Fruit fly (Drosophila melanogaster): ENCODE measurements around the gene sloth2.

The sloth2 gene

DNA sequence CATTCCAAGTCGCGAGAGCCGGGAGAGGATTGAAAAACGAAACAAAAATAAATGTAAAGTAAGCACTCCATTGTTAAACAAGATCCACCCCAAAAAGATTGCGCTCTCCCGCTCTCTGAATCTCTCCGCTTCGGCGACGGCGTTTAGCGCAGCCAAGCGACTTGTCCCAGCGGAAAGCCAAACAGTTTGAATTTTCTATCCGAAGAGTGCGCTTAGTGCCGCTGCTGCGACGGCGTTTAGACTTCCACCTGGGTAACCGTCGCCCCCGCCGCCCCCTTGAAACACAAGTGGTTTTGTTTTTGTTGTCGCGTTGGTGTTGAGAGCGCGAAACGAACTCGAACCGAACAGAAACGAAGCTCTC lies 12.7 kb upstream of the sloth2 start, which contains the start of gene Inx2 (continued):
- TF ChIP-seq peb (GFP tag; IDR thresholded peaks at IDR 0.05) (no peak), CG4282 (GFP tag; optimal IDR thresholded peaks at IDR 0.05) (no peak), kay (GFP tag; optimal IDR thresholded peaks at IDR 0.05) (no peak), CG15073 (GFP tag; optimal IDR thresholded peaks at IDR 0.05) (no peak), CG15696 (tag; optimal IDR thresholded peaks at IDR 0.05) (no peak), luna (GFP tag; optimal IDR thresholded peaks at IDR 0.05) (no peak), D19A (tag; optimal IDR thresholded peaks at IDR 0.05) (no peak), CG17328 (GFP tag; IDR thresholded peaks at IDR 0.05) (peak; percentile 34; the same call in 1 of the 2 replicates), CG2120 (GFP tag; optimal IDR thresholded peaks at IDR 0.05) (no peak), Hmr (GFP tag; optimal IDR thresholded peaks at IDR 0.05) (peak; percentile 30), grn (GFP tag; optimal IDR thresholded peaks at IDR 0.05) (peak; percentile 8), CG4328 (GFP tag; optimal IDR thresholded peaks at IDR 0.05) (no peak), NFAT (GFP tag; IDR thresholded peaks at IDR 0.05) (peak; percentile 56; the same call in 1 of the 2 replicates), Bteb2 (GFP tag; optimal IDR thresholded peaks at IDR 0.05) (peak; percentile 9), sisA (GFP tag; IDR thresholded peaks at IDR 0.05) (no peak), zf30C (GFP tag; optimal IDR thresholded peaks at IDR 0.05) (no peak), CoRest (tag; optimal IDR thresholded peaks at IDR 0.05) (no peak), CG13775 (GFP tag; optimal IDR thresholded peaks at IDR 0.05) (no peak), CG2678 (tag; optimal IDR thresholded peaks at IDR 0.05) (no peak), bab2 (GFP tag; optimal IDR thresholded peaks at IDR 0.05) (no peak), cato (GFP tag; optimal IDR thresholded peaks at IDR 0.05; ENCODE audit: borderline replicate concordance) (no peak), Optix (GFP tag; IDR thresholded peaks at IDR 0.05) (no peak), Ets65A (GFP tag) (no peak), gt (GFP tag; IDR thresholded peaks at IDR 0.05) (no peak), CG2202 (tag; optimal IDR thresholded peaks at IDR 0.05) (no peak), sob (GFP tag; IDR thresholded peaks at IDR 0.05) (peak; percentile 63; the same call in 1 of the 2 replicates), Sry-β (GFP tag; optimal IDR thresholded peaks at IDR 0.05) (no peak), dan (GFP tag; IDR thresholded peaks at IDR 0.05) (no peak), lola (GFP tag; optimal IDR thresholded peaks at IDR 0.05) (no peak), CG12236 (GFP tag; optimal IDR thresholded peaks at IDR 0.05) (no peak), CG6765 (GFP tag; optimal IDR thresholded peaks at IDR 0.05) (no peak), CG10654 (GFP tag; optimal IDR thresholded peaks at IDR 0.05) (no peak), CG8359 (GFP tag; optimal IDR thresholded peaks at IDR 0.05; ENCODE audit: borderline replicate concordance) (no peak), cwo (GFP tag; optimal IDR thresholded peaks at IDR 0.05) (peak; percentile 38), tgo (GFP tag; IDR thresholded peaks at IDR 0.05) (no peak), chm (GFP tag; IDR thresholded peaks at IDR 0.05) (peak; percentile 82), gro (GFP tag; optimal IDR thresholded peaks at IDR 0.05) (peak; percentile 52), Adf1 (GFP tag; IDR thresholded peaks at IDR 0.05) (peak; percentile 82), so (GFP tag; IDR thresholded peaks at IDR 0.05) (0 out of 3 replicates have a peak, but pooled peaks have one; percentile 10), CG7556 (GFP tag; optimal IDR thresholded peaks at IDR 0.05) (no peak), MBD-R2 (GFP tag; IDR thresholded peaks at IDR 0.05) (no peak), CG4424 (GFP tag; optimal IDR thresholded peaks at IDR 0.05) (no peak), Jarid2 (GFP tag; optimal IDR thresholded peaks at IDR 0.05) (peak; percentile 99), chn (GFP tag; optimal IDR thresholded peaks at IDR 0.05) (peak; percentile 28), Dad (GFP tag; optimal IDR thresholded peaks at IDR 0.05) (no peak), HmgZ (tag; optimal IDR thresholded peaks at IDR 0.05) (peak; percentile 74), CG11560 (tag; IDR thresholded peaks at IDR 0.05) (no peak), Vsx1 (GFP tag; optimal IDR thresholded peaks at IDR 0.05) (no peak), jing (GFP tag; optimal IDR thresholded peaks at IDR 0.05) (no peak), emc (GFP tag; optimal IDR thresholded peaks at IDR 0.05) (no peak), C15 (GFP tag; IDR thresholded peaks at IDR 0.05) (no peak), CG10979 (tag; optimal IDR thresholded peaks at IDR 0.05) (no peak), en (GFP tag; optimal IDR thresholded peaks at IDR 0.05) (no peak)
